Worm (Caenorhabditis elegans) whole organism, L2 larva: ENCODE data around the gene ipla-2.

ENCODE experiments used
- C34F6.9 ChIP-seq: fragments of 150-350 bp; optimal IDR thresholded peaks from 2 replicates; lab custom pipeline; 2014; ENCODE audit warnings: missing biosample characterization, missing genetic modification characterization
- F13H6.1 ChIP-seq: sonication (generic microtip); optimal IDR thresholded peaks from 2 replicates; lab custom pipeline; 2016; ENCODE audit warnings: missing genetic modification characterization, missing compliant biosample characterization
- R02D3.7 ChIP-seq: fragments of 150-350 bp; optimal IDR thresholded peaks from 2 replicates; lab custom pipeline; 2014; ENCODE audit warnings: missing biosample characterization, missing genetic modification characterization
- Y55F3AM.14 ChIP-seq: fragments of 200-800 bp; sonication (Bioruptor generic); optimal IDR thresholded peaks from 2 replicates; lab custom pipeline; 2018; ENCODE audit warnings: mild to moderate bottlenecking, missing genetic modification characterization, missing compliant biosample characterization
- ama-1 ChIP-seq: fragments of 150-350 bp; optimal IDR thresholded peaks from 2 replicates; lab custom pipeline; 2018; ENCODE audit warnings: inconsistent platforms
- blmp-1 ChIP-seq: sonication (generic microtip); optimal IDR thresholded peaks from 2 replicates; lab custom pipeline; 2017; ENCODE audit warnings: missing genetic modification characterization, mild to moderate bottlenecking, missing compliant biosample characterization, antibody characterized with exemption, moderate library complexity; ENCODE audit not compliant: insufficient read depth
- ceh-16 ChIP-seq: fragments of 150-350 bp; optimal IDR thresholded peaks from 2 replicates; lab custom pipeline; 2014; ENCODE audit warnings: missing biosample characterization, missing genetic modification characterization
- ceh-82 ChIP-seq: fragments of 150-350 bp; optimal IDR thresholded peaks from 2 replicates; lab custom pipeline; 2014; ENCODE audit warnings: missing biosample characterization, missing genetic modification characterization
- crh-2 ChIP-seq: sonication (generic microtip); optimal IDR thresholded peaks from 2 replicates; lab custom pipeline; 2017; ENCODE audit warnings: missing biosample characterization, missing genetic modification characterization
- dmd-4 ChIP-seq: sonication (generic microtip); optimal IDR thresholded peaks from 2 replicates; lab custom pipeline; 2017; ENCODE audit warnings: missing biosample characterization, missing genetic modification characterization
- egl-27 ChIP-seq: sonication (generic microtip); optimal IDR thresholded peaks from 3 replicates; lab custom pipeline; 2017; ENCODE audit warnings: missing biosample characterization, missing genetic modification reagents, missing genetic modification characterization
- elt-1 ChIP-seq: fragments of 150-350 bp; optimal IDR thresholded peaks from 2 replicates; lab custom pipeline; 2014; ENCODE audit warnings: missing biosample characterization, missing genetic modification characterization
- fos-1 ChIP-seq: fragments of 150-350 bp; optimal IDR thresholded peaks from 2 replicates; lab custom pipeline; 2014; ENCODE audit warnings: missing biosample characterization, missing genetic modification characterization
- lin-13 ChIP-seq: fragments of 150-350 bp; optimal IDR thresholded peaks from 2 replicates; lab custom pipeline; 2014; ENCODE audit warnings: missing biosample characterization, missing genetic modification reagents, missing genetic modification characterization
- lin-39 ChIP-seq: fragments of 150-350 bp; optimal IDR thresholded peaks from 2 replicates; lab custom pipeline; 2014; ENCODE audit warnings: missing biosample characterization, missing genetic modification reagents, missing genetic modification characterization
- lsy-2 ChIP-seq, 2 experiments: fragments of 150-350 bp in 1 of 2; sonication (generic microtip) in 1 of 2; optimal IDR thresholded peaks; 2 replicates each; lab custom pipeline; 2014 to 2017; ENCODE audit warnings: missing biosample characterization in 2 of 2, missing genetic modification characterization in 2 of 2
- mab-5 ChIP-seq: fragments of 150-350 bp; optimal IDR thresholded peaks from 2 replicates; lab custom pipeline; 2014; ENCODE audit warnings: missing biosample characterization, missing genetic modification characterization
- mbf-1 ChIP-seq: sonication (generic microtip); optimal IDR thresholded peaks from 2 replicates; lab custom pipeline; 2017; ENCODE audit warnings: missing biosample characterization, missing genetic modification characterization
- nhr-10 ChIP-seq: sonication (generic microtip); optimal IDR thresholded peaks from 2 replicates; lab custom pipeline; 2017; ENCODE audit warnings: missing biosample characterization, missing genetic modification characterization
- nhr-129 ChIP-seq: fragments of 150-350 bp; optimal IDR thresholded peaks from 2 replicates; lab custom pipeline; 2014; ENCODE audit warnings: missing biosample characterization, missing genetic modification characterization
- nhr-21 ChIP-seq: fragments of 150-350 bp; optimal IDR thresholded peaks from 2 replicates; lab custom pipeline; 2014; ENCODE audit warnings: missing biosample characterization, missing genetic modification characterization
- nhr-23 ChIP-seq: fragments of 150-350 bp; optimal IDR thresholded peaks from 2 replicates; lab custom pipeline; 2014; ENCODE audit warnings: missing biosample characterization, missing genetic modification reagents, missing genetic modification characterization
- nhr-237 ChIP-seq: fragments of 150-350 bp; optimal IDR thresholded peaks from 2 replicates; lab custom pipeline; 2014; ENCODE audit warnings: missing biosample characterization, missing genetic modification characterization
- nhr-25 ChIP-seq: fragments of 150-350 bp; sonication (generic microtip); optimal IDR thresholded peaks from 3 replicates; lab custom pipeline; 2014; ENCODE audit warnings: missing biosample characterization, missing genetic modification characterization
- sem-4 ChIP-seq: fragments of 150-350 bp; optimal IDR thresholded peaks from 2 replicates; lab custom pipeline; 2014; ENCODE audit warnings: missing biosample characterization, missing genetic modification reagents, missing genetic modification characterization
- sma-3 ChIP-seq: sonication (generic microtip); optimal IDR thresholded peaks from 2 replicates; lab custom pipeline; 2016; ENCODE audit warnings: missing genetic modification reagents, missing genetic modification characterization, missing compliant biosample characterization
- sma-9 ChIP-seq, 2 experiments: fragments of 150-350 bp in 1 of 2; sonication (generic microtip) in 1 of 2; optimal IDR thresholded peaks; 2 replicates each; lab custom pipeline; 2014 to 2016; ENCODE audit warnings: missing genetic modification characterization in 2 of 2, mild to moderate bottlenecking in 1 of 2, missing biosample characterization in 1 of 2, missing compliant biosample characterization in 1 of 2, missing genetic modification reagents in 1 of 2, moderate library complexity in 1 of 2
- unc-39 ChIP-seq: fragments of 150-350 bp; optimal IDR thresholded peaks from 2 replicates; lab custom pipeline; 2014; ENCODE audit warnings: missing biosample characterization, missing genetic modification characterization
- unc-55 ChIP-seq: fragments of 150-350 bp; sonication (generic microtip); optimal IDR thresholded peaks from 3 replicates; lab custom pipeline; 2014; ENCODE audit warnings: missing biosample characterization, missing genetic modification reagents, missing genetic modification characterization
- unc-62 ChIP-seq: fragments of 150-350 bp; optimal IDR thresholded peaks from 2 replicates; lab custom pipeline; 2014; ENCODE audit warnings: missing biosample characterization, missing genetic modification reagents, missing genetic modification characterization
- ztf-4 ChIP-seq: fragments of 150-350 bp; optimal IDR thresholded peaks from 2 replicates; lab custom pipeline; 2014; ENCODE audit warnings: missing biosample characterization, missing genetic modification characterization

ipla-2 gene

DNA sequence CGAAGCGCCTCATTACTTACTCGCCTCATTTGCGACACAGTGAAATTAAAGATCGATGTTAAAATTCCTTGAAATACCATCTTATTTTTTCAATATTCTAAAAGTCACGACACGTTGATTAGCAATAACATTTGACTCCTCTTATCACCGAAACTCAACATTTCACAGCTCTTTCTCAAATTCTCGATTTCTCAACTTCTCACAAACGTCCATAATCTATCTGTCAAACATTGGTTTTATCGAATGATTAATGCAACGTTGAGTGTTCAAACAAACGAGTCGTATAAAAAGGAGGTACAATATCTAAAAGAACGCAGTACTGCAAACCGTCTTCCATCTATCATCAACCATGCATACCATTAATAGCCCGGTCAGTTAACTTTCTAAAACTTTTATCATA lies 12.4 kb upstream of the ipla-2 start, which contains the start of gene lec-8:
Gene lec-8, plus strand, starts transcription at position 314 of the 400 bp plus-strand sequence.
- TF ChIP-seq nhr-129 (tag; lab: Kevin White, UChicago) (no peak), fos-1 (tag; lab: Kevin White, UChicago) (peak; percentile 90), blmp-1 (no peak)

ce11 chrX:9848214-9848789 lies 10.5 kb upstream of the ipla-2 start:
- TF ChIP-seq egl-27 (tag; lab: Kevin White, UChicago) (no peak), nhr-10 (tag; lab: Kevin White, UChicago) (no peak), unc-62 (GFP tag; lab: Kevin White, UChicago) (no peak), nhr-23 (no peak), sem-4 (no peak), dmd-4 (no peak), C34F6.9 (no peak), ceh-16 (tag; lab: Kevin White, UChicago) (no peak), ztf-4 (tag; lab: Kevin White, UChicago) (no peak), ceh-82 (tag; lab: Kevin White, UChicago) (no peak), F13H6.1 (tag; lab: Kevin White, UChicago) (no peak), fos-1 (tag; lab: Kevin White, UChicago) (no peak), Y55F3AM.14 (GFP tag; lab: Kevin White, UChicago) (no peak), sma-9 (GFP tag; optimal IDR thresholded peaks at IDR 0.05; lab: Kevin White, UChicago) (no peak), sma-9 (tag; optimal IDR thresholded peaks at IDR 0.05; lab: Kevin White, UChicago) (no peak), nhr-237 (tag; lab: Kevin White, UChicago) (no peak), R02D3.7 (tag; lab: Kevin White, UChicago) (no peak), sma-3 (GFP tag; lab: Kevin White, UChicago) (no peak)

ce11 chrX:9846975-9847374 lies 9.1 kb upstream of the ipla-2 start, which contains the start of gene vab-15:
Gene vab-15 (plus strand): TSS chrX:9847275.
- TF ChIP-seq R02D3.7 (tag; lab: Kevin White, UChicago) (no peak), unc-39 (tag; lab: Kevin White, UChicago) (no peak), ama-1 (lab: Kevin White, UChicago) (no peak)

DNA sequence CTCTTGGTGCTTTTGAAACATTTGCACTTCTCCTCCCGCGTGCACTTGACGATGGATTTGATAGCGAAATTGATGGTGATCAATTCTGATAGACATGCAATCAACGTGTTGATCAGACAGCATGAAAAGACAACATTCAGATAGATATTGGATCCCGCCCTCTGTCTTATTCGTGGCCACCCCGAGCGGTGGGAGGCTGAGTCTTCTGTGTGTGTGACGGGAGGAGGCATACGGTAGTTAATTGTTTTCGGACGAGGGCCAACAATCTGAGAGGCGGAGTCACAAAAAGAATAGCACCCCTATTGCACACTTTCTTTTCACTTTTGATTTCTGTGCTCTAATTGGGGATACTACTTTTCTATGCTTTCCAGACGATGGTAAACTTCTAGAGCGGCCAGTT lies 8.1 kb upstream of the ipla-2 start:
- no peak for TF ChIP-seq nhr-21 (tag; lab: Kevin White, UChicago)
- no peak for TF ChIP-seq lin-39 (tag; lab: Kevin White, UChicago)
- TF ChIP-seq lin-13 (GFP tag; lab: Kevin White, UChicago): no peak
- TF ChIP-seq mbf-1 (tag; lab: Kevin White, UChicago): no peak
- TF ChIP-seq nhr-237 (tag; lab: Kevin White, UChicago): no peak
- TF ChIP-seq crh-2 (tag; lab: Kevin White, UChicago): no peak
- no peak for TF ChIP-seq sem-4
- peak in 1 of 2 experiments; percentile 33 for TF ChIP-seq lsy-2 (tag; optimal IDR thresholded peaks at IDR 0.05; lab: Kevin White, UChicago)

- TF ChIP-seq unc-55 (GFP tag; lab: Kevin White, UChicago) (no peak), nhr-25 (tag; lab: Kevin White, UChicago) (no peak)
These were observed 5.7 kb upstream of the ipla-2 start for ce11 chrX:9843568-9843967.

- no peak for TF ChIP-seq ceh-16 (tag; lab: Kevin White, UChicago)
- TF ChIP-seq sma-9 (GFP tag; optimal IDR thresholded peaks at IDR 0.05; lab: Kevin White, UChicago): no peak
- TF ChIP-seq sma-9 (tag; optimal IDR thresholded peaks at IDR 0.05; lab: Kevin White, UChicago): no peak
- TF ChIP-seq sem-4: peak; percentile 24
- TF ChIP-seq elt-1: no peak
- TF ChIP-seq nhr-23: no peak
- peak; percentile 32 for TF ChIP-seq nhr-129 (tag; lab: Kevin White, UChicago)
- peak; percentile 2 for TF ChIP-seq mab-5 (tag; lab: Kevin White, UChicago)
- TF ChIP-seq lsy-2 (tag; optimal IDR thresholded peaks at IDR 0.05; lab: Kevin White, UChicago): peak in 1 of 2 experiments; percentile 13
These were observed 4.3 kb upstream of the ipla-2 start for ce11 chrX:9842102-9842501.
